Worm (Caenorhabditis elegans) whole organism, L3 larva: ENCODE results near the gene Y42A5A.5.

Source experiments
- R02D3.7 ChIP-seq: fragments of 150-350 bp; optimal IDR thresholded peaks from 2 replicates; lab custom pipeline; 2014; ENCODE audit warnings: missing biosample characterization, missing genetic modification characterization
- ama-1 ChIP-seq: fragments of 150-350 bp; optimal IDR thresholded peaks from 2 replicates; lab custom pipeline; 2018
- ceh-9 ChIP-seq: sonication (generic microtip); optimal IDR thresholded peaks from 2 replicates; lab custom pipeline; 2018; ENCODE audit warnings: missing biosample characterization, missing genetic modification characterization
- daf-12 ChIP-seq: fragments of 150-350 bp; optimal IDR thresholded peaks from 2 replicates; lab custom pipeline; 2014; ENCODE audit warnings: missing biosample characterization, missing genetic modification reagents, missing genetic modification characterization
- egl-27 ChIP-seq: sonication (generic microtip); optimal IDR thresholded peaks from 4 replicates; lab custom pipeline; 2017; ENCODE audit warnings: missing biosample characterization, missing genetic modification reagents, missing genetic modification characterization
- egl-5 ChIP-seq: fragments of 150-350 bp; optimal IDR thresholded peaks from 2 replicates; lab custom pipeline; 2017; ENCODE audit warnings: missing biosample characterization, missing genetic modification reagents, missing genetic modification characterization, inconsistent platforms
- elt-1 ChIP-seq: fragments of 150-350 bp; optimal IDR thresholded peaks from 2 replicates; lab custom pipeline; 2014; ENCODE audit warnings: missing biosample characterization, missing genetic modification characterization
- elt-2 ChIP-seq: sonication (generic microtip); optimal IDR thresholded peaks from 2 replicates; lab custom pipeline; 2016; ENCODE audit warnings: missing genetic modification reagents, mild to moderate bottlenecking, missing genetic modification characterization, missing compliant biosample characterization
- elt-3 ChIP-seq, 3 experiments: fragments of 150-350 bp in 1 of 3; sonication (generic microtip) in 2 of 3; optimal IDR thresholded peaks; 2 replicates in 2 of 3; 4 replicates in 1 of 3; lab custom pipeline; 2014 to 2017; ENCODE audit warnings: missing biosample characterization in 3 of 3, missing genetic modification characterization in 3 of 3
- fkh-2 ChIP-seq: fragments of 150-350 bp; optimal IDR thresholded peaks from 2 replicates; lab custom pipeline; 2014; ENCODE audit warnings: missing biosample characterization, missing genetic modification reagents, missing genetic modification characterization
- fos-1 ChIP-seq: fragments of 150-350 bp; optimal IDR thresholded peaks from 2 replicates; lab custom pipeline; 2014; ENCODE audit warnings: missing biosample characterization, missing genetic modification characterization
- jun-1 ChIP-seq: fragments of 150-350 bp; optimal IDR thresholded peaks from 2 replicates; lab custom pipeline; 2014; ENCODE audit warnings: missing biosample characterization, missing genetic modification reagents, missing genetic modification characterization
- lin-15B ChIP-seq: fragments of 150-350 bp; optimal IDR thresholded peaks from 2 replicates; lab custom pipeline; 2014; ENCODE audit warnings: missing biosample characterization, missing genetic modification characterization
- lin-39 ChIP-seq: fragments of 150-350 bp; optimal IDR thresholded peaks from 2 replicates; lab custom pipeline; 2018; ENCODE audit warnings: missing biosample characterization, missing genetic modification reagents, missing genetic modification characterization
- mdl-1 ChIP-seq: fragments of 150-350 bp; optimal IDR thresholded peaks from 2 replicates; lab custom pipeline; 2014; ENCODE audit warnings: missing biosample characterization, missing genetic modification characterization
- nfya-1 ChIP-seq: sonication (generic microtip); optimal IDR thresholded peaks from 2 replicates; lab custom pipeline; 2017; ENCODE audit warnings: missing genetic modification characterization, mild to moderate bottlenecking, missing compliant biosample characterization, antibody characterized with exemption, moderate library complexity; ENCODE audit not compliant: insufficient read depth
- nhr-11 ChIP-seq: fragments of 150-350 bp; optimal IDR thresholded peaks from 2 replicates; lab custom pipeline; 2014; ENCODE audit warnings: missing biosample characterization, missing genetic modification characterization
- nhr-23 ChIP-seq: fragments of 150-350 bp; optimal IDR thresholded peaks from 2 replicates; lab custom pipeline; 2014; ENCODE audit warnings: missing biosample characterization, missing genetic modification reagents, missing genetic modification characterization
- nhr-237 ChIP-seq: fragments of 150-350 bp; optimal IDR thresholded peaks from 2 replicates; lab custom pipeline; 2014; ENCODE audit warnings: missing biosample characterization, missing genetic modification characterization
- nhr-25 ChIP-seq: sonication (generic microtip); optimal IDR thresholded peaks from 2 replicates; lab custom pipeline; 2017; ENCODE audit warnings: missing biosample characterization, missing genetic modification characterization
- nhr-43 ChIP-seq: sonication (generic microtip); optimal IDR thresholded peaks from 2 replicates; lab custom pipeline; 2016; ENCODE audit warnings: mild to moderate bottlenecking, missing genetic modification characterization, missing compliant biosample characterization; ENCODE audit not compliant: poor library complexity, severe bottlenecking
- nhr-67 ChIP-seq: fragments of 150-350 bp; optimal IDR thresholded peaks from 2 replicates; lab custom pipeline; 2014; ENCODE audit warnings: missing biosample characterization, missing genetic modification characterization
- nhr-76 ChIP-seq: fragments of 150-350 bp; sonication (generic microtip); optimal IDR thresholded peaks from 5 replicates; lab custom pipeline; 2014; ENCODE audit warnings: missing biosample characterization, missing genetic modification characterization
- nhr-77 ChIP-seq: fragments of 150-350 bp; optimal IDR thresholded peaks from 2 replicates; lab custom pipeline; 2014; ENCODE audit warnings: missing biosample characterization, missing genetic modification characterization
- pha-4 ChIP-seq: fragments of 150-350 bp; optimal IDR thresholded peaks from 2 replicates; lab custom pipeline; 2014; ENCODE audit warnings: missing biosample characterization, missing genetic modification reagents, missing genetic modification characterization
- pqm-1 ChIP-seq: fragments of 150-350 bp; optimal IDR thresholded peaks from 2 replicates; lab custom pipeline; 2017; ENCODE audit warnings: missing biosample characterization, missing genetic modification characterization, inconsistent platforms
- snpc-4 ChIP-seq: fragments of 150-350 bp; optimal IDR thresholded peaks from 2 replicates; lab custom pipeline; 2014; ENCODE audit warnings: missing biosample characterization, missing genetic modification characterization
- tbx-2 ChIP-seq: sonication (generic microtip); optimal IDR thresholded peaks from 2 replicates; lab custom pipeline; 2016; ENCODE audit warnings: mild to moderate bottlenecking, missing genetic modification characterization, missing compliant biosample characterization
- unc-39 ChIP-seq: sonication (generic microtip); optimal IDR thresholded peaks from 4 replicates; lab custom pipeline; 2017; ENCODE audit warnings: missing biosample characterization, missing genetic modification characterization
- ztf-11 ChIP-seq: fragments of 150-350 bp; optimal IDR thresholded peaks from 2 replicates; lab custom pipeline; 2014; ENCODE audit warnings: missing biosample characterization, missing genetic modification characterization
- ztf-4 ChIP-seq: fragments of 150-350 bp; optimal IDR thresholded peaks from 2 replicates; lab custom pipeline; 2014; ENCODE audit warnings: missing biosample characterization, missing genetic modification characterization

Gene Y42A5A.5

ce11 chrV:11070388-11070787 is 39.2 kb downstream of the Y42A5A.5 start (continued):
- TF ChIP-seq fos-1 (tag; lab: Kevin White, UChicago) (no peak), ztf-4 (tag; lab: Kevin White, UChicago) (no peak), unc-39 (tag; lab: Kevin White, UChicago) (no peak), fkh-2 (tag; lab: Kevin White, UChicago) (no peak), nhr-76 (tag; lab: Kevin White, UChicago) (no peak), egl-5 (no peak), lin-39 (no peak), jun-1 (peak; percentile 2), nhr-23 (tag; lab: Kevin White, UChicago) (no peak), R02D3.7 (tag; lab: Kevin White, UChicago) (no peak), elt-1 (tag; lab: Kevin White, UChicago) (no peak), elt-2 (tag; lab: Kevin White, UChicago) (peak; percentile 54), nhr-11 (tag; lab: Kevin White, UChicago) (no peak), nhr-77 (tag; lab: Kevin White, UChicago) (no peak), nhr-25 (peak; percentile 36), nhr-237 (tag; lab: Kevin White, UChicago) (no peak), nfya-1 (no peak)

DNA sequence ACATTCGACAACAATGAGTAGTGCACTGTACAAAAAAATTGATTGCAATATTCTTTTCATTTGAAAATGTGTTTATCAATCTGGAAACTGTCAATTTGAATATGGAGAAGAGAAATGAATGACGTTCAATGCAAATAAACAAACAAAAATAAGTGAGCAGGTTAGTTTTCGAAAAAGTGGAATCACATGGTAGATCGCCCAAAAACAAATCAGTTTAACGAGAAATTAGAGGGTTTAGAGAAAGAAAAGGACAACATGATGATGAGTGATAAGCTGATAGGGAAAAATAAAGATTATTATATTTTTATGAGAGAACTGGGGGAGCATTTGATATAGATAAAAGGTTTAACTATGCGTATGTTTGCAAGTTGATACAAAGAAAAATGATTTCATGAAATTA is 40.3 kb downstream of the Y42A5A.5 start, which contains the start of gene T04C12.8:
Gene T04C12.8 (minus strand): TSS at position 82 of the 400 bp plus-strand sequence.
- TF ChIP-seq lin-39 (no peak), pqm-1 (tag; lab: Kevin White, UChicago) (peak; percentile 99), elt-2 (tag; lab: Kevin White, UChicago) (peak; percentile 98), jun-1 (peak; percentile 86), pha-4 (tag; lab: Kevin White, UChicago) (peak; percentile 83)

DNA sequence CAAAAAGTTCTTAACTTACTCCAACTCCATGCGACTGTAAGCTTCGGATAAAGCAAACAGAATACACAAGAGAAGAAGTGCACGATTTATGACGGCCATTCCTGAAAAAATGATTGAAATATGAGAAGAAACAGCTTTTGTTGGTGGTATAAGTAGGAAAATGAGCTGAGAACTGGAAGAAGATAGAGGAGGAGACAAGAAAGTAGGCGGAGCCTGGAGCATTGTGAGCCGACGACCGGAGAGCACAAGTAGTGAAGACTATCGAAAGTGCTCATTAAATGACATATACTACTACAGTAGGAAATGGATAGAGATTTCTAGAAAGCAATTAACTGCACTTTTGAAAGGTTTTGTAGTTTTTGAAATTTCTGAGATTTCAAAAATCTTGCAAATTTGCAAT is 44.0 kb downstream of the Y42A5A.5 start, which contains the start of gene nlp-80:
Gene nlp-80 (minus strand): TSS at position 101 of the 400 bp plus-strand sequence.
- TF ChIP-seq pha-4 (tag; lab: Kevin White, UChicago) (no peak), nhr-67 (tag; lab: Kevin White, UChicago) (no peak), daf-12 (tag; lab: Kevin White, UChicago) (no peak), nhr-77 (tag; lab: Kevin White, UChicago) (no peak), ceh-9 (no peak), nhr-11 (tag; lab: Kevin White, UChicago) (no peak)

- TF ChIP-seq lin-15B (tag; lab: Kevin White, UChicago) (no peak), egl-27 (tag; lab: Kevin White, UChicago) (no peak), R02D3.7 (tag; lab: Kevin White, UChicago) (no peak), pqm-1 (tag; lab: Kevin White, UChicago) (no peak), fos-1 (tag; lab: Kevin White, UChicago) (no peak), mdl-1 (tag; lab: Kevin White, UChicago) (no peak), tbx-2 (tag; lab: Kevin White, UChicago) (no peak)
These were observed 46.4 kb downstream of the Y42A5A.5 start, which contains the start of gene T04C12.9 for ce11 chrV:11063115-11063514. T04C12.9 (minus strand) TSS chrV:11063215.

- TF ChIP-seq snpc-4 (tag; lab: Kevin White, UChicago) = no peak
- TF ChIP-seq ztf-11 = no peak
- TF ChIP-seq nhr-23 (tag; lab: Kevin White, UChicago) = peak; percentile 4
These were observed 47.7 kb downstream of the Y42A5A.5 start for ce11 chrV:11061887-11062286.

DNA sequence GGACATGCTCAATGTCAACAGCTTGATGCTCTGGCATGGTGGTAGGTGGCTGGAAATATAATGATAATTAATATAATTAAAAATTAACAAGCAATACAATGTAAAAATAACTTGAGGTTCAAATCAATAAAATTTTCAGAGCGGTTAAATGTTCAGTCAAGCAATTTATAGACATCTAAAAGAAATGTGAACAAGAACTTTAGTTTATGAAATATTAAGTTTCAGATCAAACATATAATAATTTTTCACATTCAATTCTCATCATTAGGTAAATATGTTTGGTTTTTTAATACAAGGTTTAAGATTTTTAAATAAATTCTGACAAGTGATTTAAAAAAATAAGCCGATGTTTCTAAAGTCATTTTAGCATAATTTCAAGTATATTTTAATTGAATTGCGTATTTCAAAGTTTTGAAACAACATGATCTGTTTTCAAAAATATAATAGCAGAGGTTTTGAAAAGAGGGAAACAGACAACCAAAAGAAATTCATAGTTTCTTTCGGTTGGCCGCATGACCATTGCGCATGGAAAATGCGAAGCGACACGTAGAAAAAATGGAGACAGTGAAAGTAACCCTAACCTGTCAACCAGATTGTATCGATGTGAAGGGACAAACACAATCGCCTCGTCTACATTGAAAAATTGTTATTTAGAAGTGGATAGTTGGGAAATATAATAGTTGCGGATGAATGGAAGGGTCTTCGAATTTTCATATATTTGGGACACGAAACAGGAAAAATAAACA is 49.1 kb downstream of the Y42A5A.5 start, which contains the start of gene T04C12.11:
Gene T04C12.11 (minus strand): TSS at position 51 of the 746 bp plus-strand sequence.
- TF ChIP-seq nhr-23 (tag; lab: Kevin White, UChicago) = peak; percentile 60
- peak; percentile 47 for TF ChIP-seq nhr-25
- no peak for TF ChIP-seq nfya-1

DNA sequence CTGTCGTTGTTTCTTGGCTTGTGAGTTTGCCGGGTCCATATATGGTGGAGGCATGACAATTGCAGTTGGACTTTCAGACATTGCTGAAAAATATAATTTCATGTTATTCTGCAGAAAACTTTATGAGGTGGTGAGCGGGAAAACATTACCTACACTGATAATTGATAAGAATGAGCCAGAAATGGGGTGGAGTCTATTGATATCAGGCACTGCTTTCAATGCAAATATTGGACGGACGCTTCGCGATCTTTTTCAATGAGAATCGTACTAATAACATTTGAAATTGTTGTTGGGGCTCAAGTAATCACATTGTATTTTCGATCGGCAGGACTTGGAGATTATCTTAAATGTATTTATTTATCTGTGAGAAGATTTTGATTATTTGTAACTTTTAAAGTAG is 50.4 kb downstream of the Y42A5A.5 start, which contains the start of gene T04C12.1:
Gene T04C12.1 (minus strand): TSS at position 90 of the 400 bp plus-strand sequence.
- TF ChIP-seq ama-1 (lab: Kevin White, UChicago) (peak; percentile 77), nhr-25 (peak; percentile 24), elt-3 (tag; optimal IDR thresholded peaks at IDR 0.05; lab: Kevin White, UChicago) (no peak), nhr-43 (tag; lab: Kevin White, UChicago) (no peak), lin-15B (tag; lab: Kevin White, UChicago) (no peak)
